Worm (Caenorhabditis elegans): ENCODE results near the gene glb-34.

The glb-34 gene

ce11 chrIV:14562649-14563268 lies 9.7 kb downstream of the glb-34 start:
- TF ChIP-seq ceh-39 (tag; optimal IDR thresholded peaks at IDR 0.05) (no peak), lsy-2 (tag; optimal IDR thresholded peaks at IDR 0.05) (no peak)

- no peak for TF ChIP-seq elt-1 (tag; optimal IDR thresholded peaks at IDR 0.05; ENCODE audit: borderline replicate concordance, insufficient read depth)
- TF ChIP-seq pha-4 (tag; optimal IDR thresholded peaks at IDR 0.05) = no peak
These were observed 10.8 kb downstream of the glb-34 start for ce11 chrIV:14561677-14562076.

- TF ChIP-seq ceh-83 (GFP tag; optimal IDR thresholded peaks at IDR 0.05) (no peak), flh-1 (GFP tag; optimal IDR thresholded peaks at IDR 0.05) (no peak), M03D4.4 (tag; optimal IDR thresholded peaks at IDR 0.05) (no peak), elt-1 (tag; optimal IDR thresholded peaks at IDR 0.05; ENCODE audit: borderline replicate concordance, insufficient read depth) (no peak), ceh-43 (GFP tag; optimal IDR thresholded peaks at IDR 0.05) (no peak), nhr-28 (tag; optimal IDR thresholded peaks at IDR 0.05) (no peak), tbx-8 (GFP tag; optimal IDR thresholded peaks at IDR 0.05) (no peak), ceh-39 (tag; optimal IDR thresholded peaks at IDR 0.05) (no peak), mep-1 (tag; optimal IDR thresholded peaks at IDR 0.05) (no peak), hlh-1 (tag; optimal IDR thresholded peaks at IDR 0.05) (no peak), drap-1 (GFP tag; optimal IDR thresholded peaks at IDR 0.05) (no peak), snpc-4 (tag; optimal IDR thresholded peaks at IDR 0.05) (no peak), ztf-11 (tag; optimal IDR thresholded peaks at IDR 0.05) (no peak), unc-62 (GFP tag; optimal IDR thresholded peaks at IDR 0.05) (no peak), nhr-237 (tag; optimal IDR thresholded peaks at IDR 0.05) (no peak), nhr-2 (tag; optimal IDR thresholded peaks at IDR 0.05) (no peak), zip-8 (tag; optimal IDR thresholded peaks at IDR 0.05) (no peak), sptf-1 (tag; optimal IDR thresholded peaks at IDR 0.05) (no peak), unc-120 (tag; optimal IDR thresholded peaks at IDR 0.05; ENCODE audit: poor library complexity, severe bottlenecking) (no peak), unc-39 (tag; optimal IDR thresholded peaks at IDR 0.05) (no peak)
These were observed 13.2 kb downstream of the glb-34 start for ce11 chrIV:14559267-14559666.

ce11 chrIV:14557642-14558041 lies 14.9 kb downstream of the glb-34 start:
- TF ChIP-seq sptf-1 (tag; optimal IDR thresholded peaks at IDR 0.05) (no peak), lin-13 (tag; optimal IDR thresholded peaks at IDR 0.05) (no peak), blmp-1 (tag; optimal IDR thresholded peaks at IDR 0.05) (no peak), nhr-2 (tag; optimal IDR thresholded peaks at IDR 0.05) (no peak), flh-1 (GFP tag; optimal IDR thresholded peaks at IDR 0.05) (no peak), nhr-237 (tag; optimal IDR thresholded peaks at IDR 0.05) (no peak), tbx-8 (GFP tag; optimal IDR thresholded peaks at IDR 0.05) (no peak), cnd-1 (tag; optimal IDR thresholded peaks at IDR 0.05) (no peak), snpc-4 (tag; optimal IDR thresholded peaks at IDR 0.05) (no peak), nhr-12 (tag; optimal IDR thresholded peaks at IDR 0.05) (no peak), bed-3 (GFP tag; optimal IDR thresholded peaks at IDR 0.05) (no peak), ham-2 (GFP tag; optimal IDR thresholded peaks at IDR 0.05) (no peak), hlh-1 (tag; optimal IDR thresholded peaks at IDR 0.05) (no peak), elt-1 (tag; optimal IDR thresholded peaks at IDR 0.05; ENCODE audit: borderline replicate concordance, insufficient read depth) (no peak), unc-120 (tag; optimal IDR thresholded peaks at IDR 0.05; ENCODE audit: poor library complexity, severe bottlenecking) (no peak), unc-39 (tag; optimal IDR thresholded peaks at IDR 0.05) (no peak), mls-2 (tag; optimal IDR thresholded peaks at IDR 0.05) (no peak), ztf-11 (tag; optimal IDR thresholded peaks at IDR 0.05) (no peak)

- TF ChIP-seq bed-3 (GFP tag; optimal IDR thresholded peaks at IDR 0.05) (no peak), ceh-43 (GFP tag; optimal IDR thresholded peaks at IDR 0.05) (no peak), elt-3 (tag; optimal IDR thresholded peaks at IDR 0.05) (no peak), mls-2 (tag; optimal IDR thresholded peaks at IDR 0.05) (no peak), nhr-76 (tag; optimal IDR thresholded peaks at IDR 0.05) (no peak), unc-62 (GFP tag; optimal IDR thresholded peaks at IDR 0.05) (no peak), lsy-2 (tag; optimal IDR thresholded peaks at IDR 0.05) (no peak), unc-120 (tag; optimal IDR thresholded peaks at IDR 0.05; ENCODE audit: poor library complexity, severe bottlenecking) (no peak), blmp-1 (tag; optimal IDR thresholded peaks at IDR 0.05) (no peak), ztf-11 (tag; optimal IDR thresholded peaks at IDR 0.05) (no peak), tbx-8 (GFP tag; optimal IDR thresholded peaks at IDR 0.05) (no peak), nhr-12 (tag; optimal IDR thresholded peaks at IDR 0.05) (no peak), sptf-1 (tag; optimal IDR thresholded peaks at IDR 0.05) (no peak)
These were observed 17.7 kb downstream of the glb-34 start, which contains the start of gene Y57G11B.6 for ce11 chrIV:14554788-14555187. Gene Y57G11B.6 (minus strand): TSS chrIV:14554888.
